Fruit fly (Drosophila melanogaster) whole organism, embryonic: Measurements from ENCODE around the gene parvin.

ENCODE experiments used
- ATbp ChIP-seq: fragments of 200-800 bp; sonication (Bioruptor generic); optimal IDR thresholded peaks from 2 replicates; lab custom pipeline; 2017; ENCODE audit warnings: missing biosample characterization, mild to moderate bottlenecking, missing genetic modification characterization, missing genetic modification reagents
- Antp ChIP-seq: fragments of 200-800 bp; sonication (Bioruptor generic); optimal IDR thresholded peaks from 3 replicates; lab custom pipeline; 2016; ENCODE audit warnings: missing biosample characterization, missing genetic modification characterization
- B-H1 ChIP-seq: fragments of 200-800 bp; sonication (Bioruptor generic); IDR thresholded peaks from 3 replicates; pipeline ENCODE4 v1.3.6; 2022; ENCODE audit warnings: missing biosample characterization, missing genetic modification characterization
- BEAF-32 ChIP-seq: fragments of 200-800 bp; sonication (Bioruptor generic); optimal IDR thresholded peaks from 3 replicates; lab custom pipeline; 2017; ENCODE audit warnings: missing biosample characterization, missing genetic modification characterization, mild to moderate bottlenecking, moderate library complexity, missing genetic modification reagents
- CG10267 ChIP-seq: fragments of 200-800 bp; sonication (Bioruptor generic); optimal IDR thresholded peaks from 2 replicates; lab custom pipeline; 2018; ENCODE audit warnings: missing biosample characterization, mild to moderate bottlenecking, missing genetic modification characterization, moderate library complexity
- CG10462 ChIP-seq: fragments of 200-800 bp; sonication (Bioruptor generic); optimal IDR thresholded peaks from 2 replicates; lab custom pipeline; 2016; ENCODE audit warnings: missing biosample characterization, missing genetic modification characterization
- CG10565 ChIP-seq: fragments of 200-800 bp; sonication (Bioruptor generic); optimal IDR thresholded peaks from 3 replicates; lab custom pipeline; 2016; ENCODE audit warnings: missing biosample characterization, mild to moderate bottlenecking, missing genetic modification characterization
- CG11093 ChIP-seq: fragments of 200-800 bp; sonication (Bioruptor generic); IDR thresholded peaks from 3 replicates; pipeline ENCODE4 v1.3.6; 2022; ENCODE audit warnings: missing biosample characterization, missing genetic modification characterization
- CG11560 ChIP-seq: fragments of 200-800 bp; sonication (Bioruptor generic); IDR thresholded peaks from 3 replicates; pipeline ENCODE4 v1.3.6; 2022; ENCODE audit warnings: missing biosample characterization, missing genetic modification characterization
- CG12659 ChIP-seq: fragments of 200-800 bp; sonication (Bioruptor generic); optimal IDR thresholded peaks from 3 replicates; lab custom pipeline; 2017; ENCODE audit warnings: mild to moderate bottlenecking, missing biosample characterization, missing genetic modification reagents, missing genetic modification characterization
- CG12744 ChIP-seq: fragments of 200-800 bp; sonication (Bioruptor generic); optimal IDR thresholded peaks from 2 replicates; lab custom pipeline; 2016; ENCODE audit warnings: missing biosample characterization, missing genetic modification characterization
- CG12769 ChIP-seq: fragments of 200-800 bp; sonication (Bioruptor generic); optimal IDR thresholded peaks from 2 replicates; lab custom pipeline; 2019; ENCODE audit warnings: missing biosample characterization, mild to moderate bottlenecking, missing genetic modification characterization, moderate library complexity
- CG13287 ChIP-seq: fragments of 200-800 bp; sonication (Bioruptor generic); IDR thresholded peaks from 2 replicates; pipeline ENCODE4 v1.3.6; 2022; ENCODE audit warnings: missing biosample characterization, missing genetic modification characterization; ENCODE audit not compliant: partially characterized antibody
- CG13775 ChIP-seq: fragments of 200-800 bp; sonication (Bioruptor generic); optimal IDR thresholded peaks from 3 replicates; lab custom pipeline; 2017; ENCODE audit warnings: missing biosample characterization, mild to moderate bottlenecking, missing genetic modification characterization
- CG18011 ChIP-seq: fragments of 200-800 bp; sonication (Bioruptor generic); optimal IDR thresholded peaks from 2 replicates; lab custom pipeline; 2017; ENCODE audit warnings: missing biosample characterization, missing genetic modification characterization, mild to moderate bottlenecking, moderate library complexity, missing genotype
- CG3065 ChIP-seq: fragments of 200-800 bp; sonication (Bioruptor generic); optimal IDR thresholded peaks from 2 replicates; lab custom pipeline; 2016; ENCODE audit warnings: missing biosample characterization, missing genetic modification characterization
- CG31441 ChIP-seq: fragments of 200-800 bp; sonication (Bioruptor generic); IDR thresholded peaks from 2 replicates; pipeline ENCODE4 v1.3.6; 2022; ENCODE audit warnings: missing biosample characterization, missing genetic modification characterization
- CG6272 ChIP-seq: fragments of 200-800 bp; sonication (Bioruptor generic); IDR thresholded peaks from 2 replicates; pipeline ENCODE4 v1.3.6; 2022; ENCODE audit warnings: missing biosample characterization, missing genetic modification characterization
- CG6765 ChIP-seq: fragments of 200-800 bp; sonication (Bioruptor generic); optimal IDR thresholded peaks from 3 replicates; lab custom pipeline; 2017; ENCODE audit warnings: missing biosample characterization, mild to moderate bottlenecking, missing genetic modification characterization
- CG7357 ChIP-seq: fragments of 200-800 bp; sonication (Bioruptor generic); IDR thresholded peaks from 3 replicates; pipeline ENCODE4 v1.3.6; 2022; ENCODE audit warnings: missing biosample characterization, missing genetic modification characterization
- CG9437 ChIP-seq: fragments of 200-800 bp; sonication (Bioruptor generic); optimal IDR thresholded peaks from 2 replicates; lab custom pipeline; 2018; ENCODE audit warnings: missing biosample characterization, mild to moderate bottlenecking, missing genetic modification characterization
- CG9817 ChIP-seq: fragments of 200-800 bp; sonication (Bioruptor generic); optimal IDR thresholded peaks from 2 replicates; lab custom pipeline; 2018; ENCODE audit warnings: missing biosample characterization, mild to moderate bottlenecking, missing genetic modification characterization, moderate library complexity
- Drgx ChIP-seq: fragments of 200-800 bp; sonication (Bioruptor generic); IDR thresholded peaks from 2 replicates; pipeline ENCODE4 v1.3.6; 2022; ENCODE audit warnings: missing biosample characterization, missing genetic modification characterization
- Ets97D ChIP-seq: fragments of 200-800 bp; sonication (Bioruptor generic); optimal IDR thresholded peaks from 3 replicates; lab custom pipeline; 2016; ENCODE audit warnings: missing biosample characterization, missing genetic modification characterization
- Fer1 ChIP-seq: fragments of 200-800 bp; sonication (Bioruptor generic); optimal IDR thresholded peaks from 2 replicates; lab custom pipeline; 2017; ENCODE audit warnings: missing biosample characterization, mild to moderate bottlenecking, missing genetic modification characterization
- Gsc ChIP-seq: fragments of 200-800 bp; sonication (Bioruptor generic); IDR thresholded peaks from 2 replicates; pipeline ENCODE4 v1.3.6; 2022; ENCODE audit warnings: missing biosample characterization, missing genetic modification characterization
- HLH3B ChIP-seq: fragments of 200-800 bp; sonication (Bioruptor generic); IDR thresholded peaks from 2 replicates; pipeline ENCODE4 v1.3.6; 2022; ENCODE audit warnings: missing biosample characterization, missing genetic modification characterization
- Hr3 ChIP-seq: fragments of 200-800 bp; sonication (Bioruptor generic); optimal IDR thresholded peaks from 3 replicates; lab custom pipeline; 2016; ENCODE audit warnings: missing biosample characterization, missing genetic modification characterization
- Hr39 ChIP-seq: fragments of >200 bp; optimal IDR thresholded peaks from 2 replicates; lab custom pipeline; 2017
- MESR4 ChIP-seq: fragments of 200-800 bp; sonication (Bioruptor generic); optimal IDR thresholded peaks from 2 replicates; lab custom pipeline; 2018; ENCODE audit warnings: missing biosample characterization, mild to moderate bottlenecking, missing genetic modification characterization, moderate library complexity
- Mes4 ChIP-seq: fragments of 200-800 bp; sonication (Bioruptor generic); optimal IDR thresholded peaks from 2 replicates; lab custom pipeline; 2016; ENCODE audit warnings: missing biosample characterization, missing genetic modification characterization
- Pdp1 ChIP-seq, 2 experiments: fragments of 200-800 bp; sonication (Bioruptor generic); optimal IDR thresholded peaks; 3 replicates each; lab custom pipeline; 2016; ENCODE audit warnings: missing biosample characterization in 2 of 2, missing genetic modification characterization in 2 of 2, mild to moderate bottlenecking in 1 of 2, moderate library complexity in 1 of 2
- Scr ChIP-seq: fragments of 200-800 bp; sonication (Bioruptor generic); IDR thresholded peaks from 2 replicates; pipeline ENCODE4 v1.3.6; 2022; ENCODE audit warnings: missing biosample characterization, missing genetic modification characterization; ENCODE audit not compliant: partially characterized antibody
- Sry-δ ChIP-seq: fragments of 200-800 bp; sonication (Bioruptor generic); optimal IDR thresholded peaks from 2 replicates; lab custom pipeline; 2016; ENCODE audit warnings: missing biosample characterization, missing genetic modification characterization
- YL-1 ChIP-seq: fragments of 200-800 bp; sonication (Bioruptor generic); optimal IDR thresholded peaks from 3 replicates; lab custom pipeline; 2017; ENCODE audit warnings: missing biosample characterization, mild to moderate bottlenecking, missing genetic modification characterization
- ab ChIP-seq: fragments of 200-800 bp; sonication (Bioruptor generic); optimal IDR thresholded peaks from 2 replicates; lab custom pipeline; 2016; ENCODE audit warnings: missing biosample characterization, missing genetic modification characterization
- ase ChIP-seq: fragments of 200-800 bp; sonication (Bioruptor generic); IDR thresholded peaks from 3 replicates; pipeline ENCODE4 v1.3.6; 2022; ENCODE audit warnings: missing biosample characterization, missing genetic modification characterization
- dpn ChIP-seq, 2 experiments: fragments of 200-800 bp; sonication (Bioruptor generic); optimal IDR thresholded peaks; 3 replicates each; lab custom pipeline; 2016; ENCODE audit warnings: missing biosample characterization in 2 of 2, missing genetic modification characterization in 2 of 2
- en ChIP-seq: fragments of 200-800 bp; sonication (Bioruptor generic); optimal IDR thresholded peaks from 2 replicates; lab custom pipeline; 2016; ENCODE audit warnings: missing biosample characterization, missing genetic modification characterization
- ftz-f1 ChIP-seq: fragments of 200-800 bp; sonication (Bioruptor generic); optimal IDR thresholded peaks from 2 replicates; lab custom pipeline; 2016; ENCODE audit warnings: missing biosample characterization, missing genetic modification characterization
- jing ChIP-seq: fragments of 200-800 bp; sonication (Bioruptor generic); optimal IDR thresholded peaks from 2 replicates; lab custom pipeline; 2018; ENCODE audit warnings: missing biosample characterization, mild to moderate bottlenecking, missing genetic modification characterization
- ken ChIP-seq: fragments of 200-800 bp; sonication (Bioruptor generic); IDR thresholded peaks from 3 replicates; pipeline ENCODE4 v1.3.6; 2022; ENCODE audit warnings: missing biosample characterization, missing genetic modification characterization
- nom ChIP-seq: fragments of 200-800 bp; sonication (Bioruptor generic); optimal IDR thresholded peaks from 2 replicates; lab custom pipeline; 2017; ENCODE audit warnings: missing biosample characterization, missing genetic modification characterization, mild to moderate bottlenecking, moderate library complexity, missing genetic modification reagents
- peb ChIP-seq: fragments of 200-800 bp; sonication (Bioruptor generic); IDR thresholded peaks from 2 replicates; pipeline ENCODE4 v1.3.6; 2022; ENCODE audit warnings: missing biosample characterization, missing genetic modification characterization
- phol ChIP-seq: fragments of 200-800 bp; sonication (Bioruptor generic); optimal IDR thresholded peaks from 3 replicates; lab custom pipeline; 2018; ENCODE audit warnings: missing biosample characterization, mild to moderate bottlenecking, missing genetic modification characterization, moderate library complexity
- pros ChIP-seq: fragments of 200-800 bp; sonication (Bioruptor generic); optimal IDR thresholded peaks from 3 replicates; lab custom pipeline; 2019; ENCODE audit warnings: missing biosample characterization, mild to moderate bottlenecking, missing genetic modification characterization, moderate library complexity
- psq ChIP-seq: fragments of 200-800 bp; sonication (Bioruptor generic); optimal IDR thresholded peaks from 2 replicates; lab custom pipeline; 2017; ENCODE audit warnings: missing biosample characterization, missing genetic modification characterization
- sd ChIP-seq: fragments of 200-800 bp; sonication (Bioruptor generic); optimal IDR thresholded peaks from 3 replicates; lab custom pipeline; 2018; ENCODE audit warnings: missing biosample characterization, mild to moderate bottlenecking, missing genetic modification characterization, moderate library complexity
- trem ChIP-seq: fragments of 200-800 bp; optimal IDR thresholded peaks from 3 replicates; lab custom pipeline; 2019; ENCODE audit warnings: missing biosample characterization, mild to moderate bottlenecking, missing genetic modification characterization, moderate library complexity
- twi ChIP-seq: fragments of 200-800 bp; optimal IDR thresholded peaks from 2 replicates; lab custom pipeline; 2019; ENCODE audit warnings: missing biosample characterization, mild to moderate bottlenecking, missing genetic modification characterization, moderate library complexity

The parvin gene

dm6 chrX:19745908-19746604, at the start of gene parvin:
TSS of gene parvin (plus strand) at chrX:19746041.
- TF ChIP-seq CG31441 (GFP tag; lab: Robert Waterston, UW) (no peak), Antp (GFP tag; lab: Kevin White, UChicago) (no peak), CG11560 (peak; percentile 62; the same call in 1 of the 3 replicates), MESR4 (GFP tag; lab: Kevin White, UChicago) (peak; percentile 86), CG10462 (GFP tag; lab: Kevin White, UChicago) (no peak), Pdp1 (GFP tag; optimal IDR thresholded peaks at IDR 0.05; lab: Kevin White, UChicago) (peak in 1 of 2 experiments; percentile 95), ken (GFP tag; lab: Robert Waterston, UW) (no peak), trem (tag; lab: Kevin White, UChicago) (peak; percentile 7), Hr3 (GFP tag; lab: Kevin White, UChicago) (no peak), Hr39 (lab: Kevin White, UChicago) (no peak), twi (tag; lab: Kevin White, UChicago) (no peak), sd (tag; lab: Kevin White, UChicago) (peak; percentile 33), ATbp (GFP tag; lab: Kevin White, UChicago) (no peak), jing (no peak), Scr (GFP tag; lab: Robert Waterston, UW) (peak; percentile 48), CG6765 (no peak), B-H1 (no peak), dpn (GFP tag; optimal IDR thresholded peaks at IDR 0.05; lab: Kevin White, UChicago) (no peak), CG18011 (GFP tag; lab: Kevin White, UChicago) (no peak), nom (GFP tag; lab: Kevin White, UChicago) (no peak), Mes4 (no peak), CG7357 (GFP tag; lab: Robert Waterston, UW) (no peak), Drgx (GFP tag; lab: Robert Waterston, UW) (no peak), CG9817 (tag; lab: Kevin White, UChicago) (no peak), ab (GFP tag; lab: Kevin White, UChicago) (no peak), ase (GFP tag; lab: Robert Waterston, UW) (no peak), Gsc (GFP tag; lab: Robert Waterston, UW) (no peak), psq (no peak), HLH3B (GFP tag; lab: Robert Waterston, UW) (no peak), CG11093 (no peak), CG10565 (GFP tag; lab: Kevin White, UChicago) (no peak), CG10267 (tag; lab: Kevin White, UChicago) (peak; percentile 79), CG13287 (peak; percentile 19; the same call in 1 of the 2 replicates), Fer1 (no peak), CG13775 (GFP tag; lab: Kevin White, UChicago) (no peak), CG12659 (GFP tag; lab: Kevin White, UChicago) (peak; percentile 38), CG12769 (peak; percentile 43), peb (GFP tag; lab: Robert Waterston, UW) (no peak), CG3065 (GFP tag; lab: Kevin White, UChicago) (no peak), CG6272 (no peak), ftz-f1 (GFP tag; lab: Kevin White, UChicago) (peak; percentile 69), BEAF-32 (GFP tag; lab: Kevin White, UChicago) (peak; percentile 57), CG9437 (GFP tag; lab: Kevin White, UChicago) (no peak), phol (tag; lab: Kevin White, UChicago) (peak; percentile 1), pros (GFP tag; lab: Kevin White, UChicago) (no peak), CG12744 (no peak), YL-1 (GFP tag; lab: Kevin White, UChicago) (peak; percentile 50), Ets97D (GFP tag; lab: Kevin White, UChicago) (peak; percentile 5), en (GFP tag; lab: Kevin White, UChicago) (no peak), Sry-δ (GFP tag; lab: Kevin White, UChicago) (peak; percentile 56)
